Worm (Caenorhabditis elegans) whole organism, L4 larva: ENCODE data around the gene ZK1086.3.

Experiments used
- D1046.2 ChIP-seq: fragments of 200-800 bp; sonication (Bioruptor generic); IDR thresholded peaks from 2 replicates; pipeline ENCODE4 v1.3.6; 2022; ENCODE audit warnings: missing genetic modification characterization, missing compliant biosample characterization
- F44E2.7 ChIP-seq: fragments of 200-800 bp; sonication (Bioruptor generic); IDR thresholded peaks from 2 replicates; pipeline ENCODE4 v2.1.2; 2022; ENCODE audit warnings: missing genetic modification characterization, missing compliant biosample characterization
- F49E8.2 ChIP-seq: sonication (generic microtip); optimal IDR thresholded peaks from 2 replicates; lab custom pipeline; 2016; ENCODE audit warnings: missing compliant biosample characterization, mild to moderate bottlenecking, missing genetic modification characterization, borderline replicate concordance
- Y105C5A.15 ChIP-seq: fragments of 200-800 bp; sonication (Bioruptor generic); IDR thresholded peaks from 2 replicates; pipeline ENCODE4 v1.3.6; 2022; ENCODE audit warnings: missing genetic modification characterization, missing compliant biosample characterization
- Y5F2A.4 ChIP-seq: fragments of 200-800 bp; sonication (Bioruptor generic); optimal IDR thresholded peaks from 2 replicates; lab custom pipeline; 2018; ENCODE audit warnings: mild to moderate bottlenecking, missing genetic modification characterization, missing compliant biosample characterization
- Y75B8A.6 ChIP-seq: fragments of 200-800 bp; sonication (Bioruptor generic); IDR thresholded peaks from 2 replicates; pipeline ENCODE4 v1.3.6; 2022; ENCODE audit warnings: missing genetic modification reagents, missing genetic modification characterization, missing compliant biosample characterization
- aha-1 ChIP-seq: fragments of 150-350 bp; peaks from one replicate; lab custom pipeline; 2014; ENCODE audit warnings: missing biosample characterization, missing genetic modification characterization
- aly-2 ChIP-seq: sonication (generic microtip); optimal IDR thresholded peaks from 2 replicates; lab custom pipeline; 2018; ENCODE audit warnings: missing biosample characterization, missing genetic modification characterization
- ceh-62 ChIP-seq: sonication (generic microtip); optimal IDR thresholded peaks from 2 replicates; lab custom pipeline; 2017; ENCODE audit warnings: missing biosample characterization, missing genetic modification characterization
- ceh-82 ChIP-seq: sonication (generic microtip); optimal IDR thresholded peaks from 2 replicates; lab custom pipeline; 2017; ENCODE audit warnings: missing biosample characterization, missing genetic modification characterization
- ctbp-1 ChIP-seq: fragments of 200-800 bp; sonication (Bioruptor generic); IDR thresholded peaks from 2 replicates; pipeline ENCODE4 v1.3.6; 2022; ENCODE audit warnings: missing genetic modification reagents, missing genetic modification characterization, missing compliant biosample characterization
- daf-12 ChIP-seq: fragments of 150-350 bp; optimal IDR thresholded peaks from 2 replicates; lab custom pipeline; 2014; ENCODE audit warnings: missing biosample characterization, missing genetic modification reagents, missing genetic modification characterization
- daf-16 ChIP-seq, 3 experiments: sonication (generic microtip); optimal IDR thresholded peaks; 2 replicates each; lab custom pipeline; 2016 to 2017; ENCODE audit warnings: missing genetic modification characterization in 3 of 3, missing genetic modification reagents in 3 of 3, mild to moderate bottlenecking in 2 of 3, missing compliant biosample characterization in 2 of 3, missing biosample characterization in 1 of 3, moderate library complexity in 1 of 3
- dmd-6 ChIP-seq: fragments of 200-800 bp; sonication (Bioruptor generic); IDR thresholded peaks from 2 replicates; pipeline ENCODE4 v1.3.6; 2022; ENCODE audit warnings: missing genetic modification reagents, missing genetic modification characterization, missing compliant biosample characterization
- dpl-1 ChIP-seq: fragments of 150-350 bp; optimal IDR thresholded peaks from 2 replicates; lab custom pipeline; 2014; ENCODE audit warnings: missing biosample characterization, missing genetic modification reagents, missing genetic modification characterization
- duxl-1 ChIP-seq: sonication (generic microtip); optimal IDR thresholded peaks from 2 replicates; lab custom pipeline; 2016; ENCODE audit warnings: mild to moderate bottlenecking, missing genetic modification characterization, moderate library complexity, missing compliant biosample characterization; ENCODE audit not compliant: poor library complexity
- fkh-10 ChIP-seq: fragments of 150-350 bp; optimal IDR thresholded peaks from 2 replicates; lab custom pipeline; 2014; ENCODE audit warnings: missing biosample characterization, missing genetic modification reagents, missing genetic modification characterization
- fos-1 ChIP-seq: fragments of 150-350 bp; optimal IDR thresholded peaks from 2 replicates; lab custom pipeline; 2014; ENCODE audit warnings: missing biosample characterization, missing genetic modification characterization
- hif-1 ChIP-seq, 2 experiments: sonication (generic microtip); optimal IDR thresholded peaks; 2 replicates each; lab custom pipeline; 2016 to 2017; ENCODE audit warnings: missing compliant biosample characterization in 2 of 2, missing genetic modification characterization in 2 of 2, missing genetic modification reagents in 2 of 2, missing genotype in 2 of 2, mild to moderate bottlenecking in 1 of 2
- hmg-1.1 ChIP-seq: fragments of 200-800 bp; sonication (Bioruptor generic); IDR thresholded peaks from 2 replicates; pipeline ENCODE4 v1.3.6; 2022; ENCODE audit warnings: missing genetic modification reagents, missing genetic modification characterization, missing compliant biosample characterization
- lin-29 ChIP-seq: fragments of 200-800 bp; sonication (Bioruptor generic); IDR thresholded peaks from 2 replicates; pipeline ENCODE4 v1.3.6; 2022; ENCODE audit warnings: missing genetic modification reagents, missing genetic modification characterization, missing compliant biosample characterization
- lin-38 ChIP-seq: fragments of 200-800 bp; sonication (Bioruptor generic); IDR thresholded peaks from 2 replicates; pipeline ENCODE4 v1.3.6; 2022; ENCODE audit warnings: missing genetic modification reagents, missing genetic modification characterization, missing compliant biosample characterization
- lir-3 ChIP-seq: sonication (generic microtip); optimal IDR thresholded peaks from 2 replicates; lab custom pipeline; 2016; ENCODE audit warnings: mild to moderate bottlenecking, missing genetic modification characterization, missing compliant biosample characterization
- lsy-2 ChIP-seq, 2 experiments: fragments of 150-350 bp in 1 of 2; sonication (generic microtip) in 1 of 2; optimal IDR thresholded peaks; 2 replicates each; lab custom pipeline; 2014 to 2017; ENCODE audit warnings: missing biosample characterization in 2 of 2, missing genetic modification characterization in 2 of 2
- madf-5 ChIP-seq, 2 experiments: fragments of 200-800 bp; sonication (Bioruptor generic); IDR thresholded peaks; 2 replicates each; pipeline ENCODE4 v1.3.6; 2022; ENCODE audit warnings: missing compliant biosample characterization in 2 of 2, missing genetic modification characterization in 2 of 2
- mdt-29 ChIP-seq: fragments of 200-800 bp; sonication (Bioruptor generic); IDR thresholded peaks from 2 replicates; pipeline ENCODE4 v1.3.6; 2022; ENCODE audit warnings: missing genetic modification reagents, missing genetic modification characterization, missing compliant biosample characterization
- nhr-10 ChIP-seq: fragments of 150-350 bp; optimal IDR thresholded peaks from 2 replicates; lab custom pipeline; 2014; ENCODE audit warnings: missing biosample characterization, missing genetic modification characterization
- nhr-41 ChIP-seq: fragments of 200-800 bp; sonication (Bioruptor generic); IDR thresholded peaks from 2 replicates; pipeline ENCODE4 v1.3.6; 2022; ENCODE audit warnings: missing genetic modification reagents, missing genetic modification characterization, missing compliant biosample characterization
- nhr-6 ChIP-seq: fragments of 150-350 bp; optimal IDR thresholded peaks from 2 replicates; lab custom pipeline; 2014; ENCODE audit warnings: missing biosample characterization, missing genetic modification characterization
- nhr-77 ChIP-seq: fragments of 150-350 bp; optimal IDR thresholded peaks from 2 replicates; lab custom pipeline; 2014; ENCODE audit warnings: missing biosample characterization, missing genetic modification characterization
- pha-4 ChIP-seq, 2 experiments: fragments of 150-350 bp in 1 of 2; fragments of 200-800 bp in 1 of 2; sonication (Bioruptor generic) in 1 of 2; IDR thresholded peaks in 1 of 2; optimal IDR thresholded peaks in 1 of 2; 2 replicates each; pipeline versions ENCODE4 v1.3.6 to Lab custom; 2014 to 2022; ENCODE audit warnings: missing genetic modification characterization in 2 of 2, missing genetic modification reagents in 2 of 2, missing biosample characterization in 1 of 2, missing compliant biosample characterization in 1 of 2
- php-3 ChIP-seq: fragments of 200-800 bp; sonication (Bioruptor generic); IDR thresholded peaks from 2 replicates; pipeline ENCODE4 v1.3.6; 2022; ENCODE audit warnings: missing genetic modification reagents, missing genetic modification characterization, missing compliant biosample characterization
- pqm-1 ChIP-seq: sonication (generic microtip); optimal IDR thresholded peaks from 2 replicates; lab custom pipeline; 2017; ENCODE audit warnings: missing biosample characterization, missing genetic modification characterization
- saeg-2 ChIP-seq: fragments of 200-800 bp; sonication (Bioruptor generic); IDR thresholded peaks from 2 replicates; pipeline ENCODE4 v1.3.6; 2022; ENCODE audit warnings: missing genetic modification reagents, missing genetic modification characterization, missing compliant biosample characterization
- sdz-12 ChIP-seq: fragments of 200-800 bp; sonication (Bioruptor generic); optimal IDR thresholded peaks from 2 replicates; lab custom pipeline; 2018; ENCODE audit warnings: mild to moderate bottlenecking, missing genetic modification characterization, missing compliant biosample characterization
- skn-1 ChIP-seq: fragments of 150-350 bp; optimal IDR thresholded peaks from 2 replicates; lab custom pipeline; 2014; ENCODE audit warnings: missing biosample characterization, missing genetic modification characterization
- spr-1 ChIP-seq: sonication (generic microtip); optimal IDR thresholded peaks from 2 replicates; lab custom pipeline; 2016; ENCODE audit warnings: mild to moderate bottlenecking, missing genetic modification characterization, missing compliant biosample characterization
- spr-3 ChIP-seq: fragments of 200-800 bp; sonication (Bioruptor generic); optimal IDR thresholded peaks from 2 replicates; lab custom pipeline; 2018; ENCODE audit warnings: mild to moderate bottlenecking, missing genetic modification characterization, missing compliant biosample characterization
- tag-97 ChIP-seq: fragments of 200-800 bp; sonication (Bioruptor generic); IDR thresholded peaks from 2 replicates; pipeline ENCODE4 v1.3.6; 2022; ENCODE audit warnings: missing genetic modification characterization, missing compliant biosample characterization
- tra-1 ChIP-seq: fragments of 200-800 bp; sonication (Bioruptor generic); IDR thresholded peaks from 2 replicates; pipeline ENCODE4 v1.3.6; 2022; ENCODE audit warnings: missing genetic modification reagents, missing genetic modification characterization, missing compliant biosample characterization
- zfp-2 ChIP-seq: sonication (generic microtip); optimal IDR thresholded peaks from 2 replicates; lab custom pipeline; 2016; ENCODE audit warnings: mild to moderate bottlenecking, missing genetic modification characterization, missing compliant biosample characterization
- ztf-11 ChIP-seq: fragments of 150-350 bp; optimal IDR thresholded peaks from 2 replicates; lab custom pipeline; 2014; ENCODE audit warnings: missing biosample characterization, missing genetic modification characterization

Gene ZK1086.3

DNA sequence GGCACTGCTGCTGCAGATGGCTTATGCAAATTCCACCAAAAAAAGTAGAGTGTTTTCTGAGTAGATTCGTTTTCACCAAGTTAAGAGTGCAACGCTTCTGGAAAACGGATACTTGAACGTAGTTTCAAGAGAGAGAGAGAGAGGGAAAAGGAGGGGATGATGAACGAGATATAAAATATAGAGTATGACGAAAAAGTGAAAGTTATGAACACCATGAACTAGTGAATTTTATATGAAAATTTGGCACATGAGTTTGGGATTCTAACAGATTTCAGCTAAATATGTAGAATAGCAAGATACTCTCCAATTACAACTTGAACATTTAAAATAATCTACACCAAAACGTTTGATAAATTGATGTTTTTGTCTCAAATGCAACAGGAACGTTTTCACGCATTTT lies 19.1 kb downstream of the ZK1086.3 start, which contains the start of gene obr-3:
obr-3 (minus strand) TSS at position 101 of the 400 bp plus-strand sequence.
- TF ChIP-seq dpl-1 (GFP tag; lab: Kevin White, UChicago) (no peak), fkh-10 (GFP tag; lab: Kevin White, UChicago) (no peak), fos-1 (tag; lab: Kevin White, UChicago) (no peak), duxl-1 (tag; lab: Kevin White, UChicago) (no peak), mdt-29 (GFP tag; lab: Robert Waterston, UW) (no peak), sdz-12 (GFP tag; lab: Kevin White, UChicago) (no peak), ctbp-1 (GFP tag; lab: Robert Waterston, UW) (no peak), hmg-1.1 (no peak), lsy-2 (tag; optimal IDR thresholded peaks at IDR 0.05; lab: Kevin White, UChicago) (no peak), lin-38 (GFP tag; lab: Robert Waterston, UW) (no peak), daf-12 (tag; lab: Kevin White, UChicago) (no peak), Y5F2A.4 (no peak), D1046.2 (GFP tag; lab: Robert Waterston, UW) (no peak), tra-1 (GFP tag; lab: Robert Waterston, UW) (no peak), aly-2 (tag; lab: Kevin White, UChicago) (no peak), F49E8.2 (tag; lab: Kevin White, UChicago) (no peak), ztf-11 (no peak), php-3 (GFP tag; lab: Robert Waterston, UW) (no peak), F44E2.7 (no peak)

DNA sequence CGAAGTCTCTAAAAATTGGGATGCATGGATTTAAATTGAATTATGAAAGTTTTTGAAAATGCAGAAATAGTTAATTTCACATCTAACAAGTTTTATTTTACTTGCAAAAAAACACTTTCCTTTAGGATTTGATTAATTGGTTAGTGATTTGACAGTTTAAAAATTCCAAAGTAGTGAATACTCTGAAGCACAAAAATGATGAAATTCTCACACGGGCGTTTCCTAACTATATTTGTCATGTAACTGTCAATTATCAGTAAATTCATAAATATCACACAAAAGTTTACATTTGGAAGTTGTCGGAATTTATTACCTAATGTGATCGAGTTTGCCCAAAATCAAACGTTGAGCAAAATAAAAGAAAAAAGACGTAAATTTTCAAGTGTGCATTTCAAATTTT lies 20.5 kb downstream of the ZK1086.3 start:
- TF ChIP-seq dmd-6 (GFP tag; lab: Robert Waterston, UW): peak; percentile 27
- TF ChIP-seq spr-3: no peak
- TF ChIP-seq lsy-2 (tag; optimal IDR thresholded peaks at IDR 0.05; lab: Kevin White, UChicago): no peak

DNA sequence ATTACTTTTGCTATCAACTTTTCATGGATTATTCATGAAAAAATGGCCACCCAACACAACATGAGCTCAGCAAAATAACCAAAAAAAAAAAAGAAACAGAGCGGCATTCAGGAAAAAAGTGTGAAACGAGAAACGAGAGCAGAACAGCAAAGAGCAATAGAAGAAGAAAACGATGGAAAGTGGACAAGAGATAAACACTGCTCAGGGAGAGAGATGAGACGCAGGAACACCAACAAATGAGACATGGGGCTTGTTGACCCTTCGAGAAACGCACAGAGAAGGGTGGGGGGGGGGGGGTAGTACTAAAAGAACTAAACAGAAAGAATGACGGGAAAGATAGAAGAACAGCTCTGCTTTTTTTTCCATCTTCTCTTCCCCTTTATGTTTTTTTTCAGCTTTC lies 21.3 kb downstream of the ZK1086.3 start:
- TF ChIP-seq zfp-2 (tag; lab: Kevin White, UChicago) (no peak), madf-5 (GFP tag; IDR thresholded peaks at IDR 0.05; lab: Robert Waterston, UW) (no peak), dmd-6 (GFP tag; lab: Robert Waterston, UW) (0 out of 2 replicates have a peak, but pooled peaks have one; percentile 5), ceh-82 (no peak), Y105C5A.15 (GFP tag; lab: Robert Waterston, UW) (no peak), hmg-1.1 (0 out of 2 replicates have a peak, but pooled peaks have one; percentile 20), fkh-10 (GFP tag; lab: Kevin White, UChicago) (peak; percentile 2), hif-1 (tag; optimal IDR thresholded peaks at IDR 0.05; lab: Kevin White, UChicago) (peak in 1 of 2 experiments; percentile 24), lir-3 (tag; lab: Kevin White, UChicago) (no peak), tag-97 (no peak), saeg-2 (GFP tag; lab: Robert Waterston, UW) (no peak), nhr-6 (tag; lab: Kevin White, UChicago) (no peak), daf-16 (GFP tag; optimal IDR thresholded peaks at IDR 0.05; lab: Kevin White, UChicago) (peak in 1 of 2 experiments; percentile 22), daf-16 (tag; optimal IDR thresholded peaks at IDR 0.05; lab: Kevin White, UChicago) (no peak)
- TF ChIP-seq, all 104 proteins: peak for 5

DNA sequence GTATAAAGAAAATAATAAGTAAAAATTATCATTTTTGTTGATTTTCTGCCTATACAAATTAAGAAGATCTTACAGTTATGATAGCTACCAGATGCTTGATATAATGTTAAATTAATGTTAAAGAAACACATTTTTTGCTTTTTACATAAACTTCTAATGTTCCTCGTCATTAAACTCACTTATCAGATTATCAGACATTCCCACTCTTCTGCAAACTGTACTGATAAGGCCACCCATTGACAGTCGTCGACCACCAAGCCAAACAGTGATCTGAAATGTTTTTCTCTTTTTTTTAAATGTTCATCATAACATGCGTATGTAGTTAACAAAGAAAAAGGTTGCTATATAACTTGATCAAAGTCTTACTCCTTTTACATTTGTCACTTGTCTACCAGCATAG lies 28.2 kb downstream of the ZK1086.3 start:
- no peak for TF ChIP-seq lin-29 (GFP tag; lab: Robert Waterston, UW)
- TF ChIP-seq Y105C5A.15 (GFP tag; lab: Robert Waterston, UW): no peak
- no peak for TF ChIP-seq nhr-77
- no peak for TF ChIP-seq nhr-41 (GFP tag; lab: Robert Waterston, UW)
- TF ChIP-seq nhr-10 (tag; lab: Kevin White, UChicago): no peak
- TF ChIP-seq Y75B8A.6 (GFP tag; lab: Robert Waterston, UW): no peak
- TF ChIP-seq ceh-62 (tag; lab: Kevin White, UChicago): no peak
- TF ChIP-seq aha-1: peak; percentile 85
- TF ChIP-seq skn-1 (tag; lab: Kevin White, UChicago): no peak
- TF ChIP-seq pha-4 (GFP tag; IDR thresholded peaks at IDR 0.05; lab: Robert Waterston, UW): no peak
- no peak for TF ChIP-seq pha-4 (tag; optimal IDR thresholded peaks at IDR 0.05; lab: Kevin White, UChicago)
- peak; percentile 55 for TF ChIP-seq pqm-1 (tag; lab: Kevin White, UChicago)
- no peak for TF ChIP-seq fkh-10 (GFP tag; lab: Kevin White, UChicago)
- TF ChIP-seq spr-1 (tag; lab: Kevin White, UChicago): no peak
- TF ChIP-seq, all 104 proteins: peak for 2
